Worm (Caenorhabditis elegans) whole organism, late embryonic: ENCODE results near the gene old-1.
"Not testable (repeated sequence)": the region's sequence is repeated elsewhere in the genome, so short reads cannot be mapped to it uniquely, and the experiment has no call there.

Experiments used
- C08G9.2 ChIP-seq: sonication (generic microtip); optimal IDR thresholded peaks from 2 replicates; lab custom pipeline; 2016; ENCODE audit warnings: mild to moderate bottlenecking, missing genetic modification characterization, moderate library complexity, missing compliant biosample characterization
- K02D7.2 ChIP-seq: sonication (generic microtip); optimal IDR thresholded peaks from 2 replicates; lab custom pipeline; 2017; ENCODE audit warnings: mild to moderate bottlenecking, missing genetic modification characterization, missing compliant biosample characterization
- ama-1 ChIP-seq: fragments of 150-350 bp; optimal IDR thresholded peaks from 2 replicates; lab custom pipeline; 2014
- ceh-24 ChIP-seq: sonication (generic microtip); optimal IDR thresholded peaks from 2 replicates; lab custom pipeline; 2016; ENCODE audit warnings: mild to moderate bottlenecking, missing genetic modification characterization, missing compliant biosample characterization
- ceh-30 ChIP-seq: fragments of 150-350 bp; optimal IDR thresholded peaks from 2 replicates; lab custom pipeline; 2014; ENCODE audit warnings: missing biosample characterization, missing genetic modification characterization
- ceh-34 ChIP-seq: sonication (generic microtip); optimal IDR thresholded peaks from 2 replicates; lab custom pipeline; 2016; ENCODE audit warnings: mild to moderate bottlenecking, missing genetic modification characterization, missing compliant biosample characterization
- ceh-48 ChIP-seq: sonication (generic microtip); optimal IDR thresholded peaks from 2 replicates; lab custom pipeline; 2016; ENCODE audit warnings: missing genetic modification characterization, inconsistent platforms, missing compliant biosample characterization
- ceh-9 ChIP-seq: sonication (generic microtip); optimal IDR thresholded peaks from 2 replicates; lab custom pipeline; 2016; ENCODE audit warnings: mild to moderate bottlenecking, missing genetic modification characterization, inconsistent platforms, missing compliant biosample characterization
- che-1 ChIP-seq: sonication (generic microtip); optimal IDR thresholded peaks from 2 replicates; lab custom pipeline; 2016; ENCODE audit warnings: mild to moderate bottlenecking, missing genetic modification characterization, missing compliant biosample characterization
- dve-1 ChIP-seq: sonication (generic microtip); optimal IDR thresholded peaks from 2 replicates; lab custom pipeline; 2017; ENCODE audit warnings: antibody characterized with exemption, mild to moderate bottlenecking, missing genetic modification characterization, missing compliant biosample characterization
- elt-2 ChIP-seq: sonication (generic microtip); optimal IDR thresholded peaks from 2 replicates; lab custom pipeline; 2016; ENCODE audit warnings: missing genetic modification reagents, missing genetic modification characterization, missing compliant biosample characterization
- ets-4 ChIP-seq: sonication (generic microtip); optimal IDR thresholded peaks from 2 replicates; lab custom pipeline; 2016; ENCODE audit warnings: missing genetic modification characterization, missing compliant biosample characterization
- eyg-1 ChIP-seq: sonication (generic microtip); optimal IDR thresholded peaks from 2 replicates; lab custom pipeline; 2016; ENCODE audit warnings: missing genotype, missing genetic modification characterization, missing compliant biosample characterization
- fax-1 ChIP-seq: sonication (generic microtip); optimal IDR thresholded peaks from 2 replicates; lab custom pipeline; 2016; ENCODE audit warnings: missing genotype, missing genetic modification characterization, missing compliant biosample characterization
- hlh-15 ChIP-seq: sonication (generic microtip); optimal IDR thresholded peaks from 2 replicates; lab custom pipeline; 2016; ENCODE audit warnings: missing genetic modification characterization, missing compliant biosample characterization
- hlh-30 ChIP-seq: sonication (generic microtip); optimal IDR thresholded peaks from 2 replicates; lab custom pipeline; 2017; ENCODE audit warnings: antibody characterized with exemption, missing genetic modification characterization, missing compliant biosample characterization; ENCODE audit not compliant: insufficient read depth
- hlh-6 ChIP-seq: sonication (generic microtip); optimal IDR thresholded peaks from 2 replicates; lab custom pipeline; 2016; ENCODE audit warnings: missing genotype, missing genetic modification characterization, missing compliant biosample characterization
- hlh-8 ChIP-seq: sonication (generic microtip); optimal IDR thresholded peaks from 2 replicates; lab custom pipeline; 2016; ENCODE audit warnings: missing genotype, missing genetic modification characterization, missing compliant biosample characterization
- lim-6 ChIP-seq: sonication (generic microtip); optimal IDR thresholded peaks from 2 replicates; lab custom pipeline; 2016; ENCODE audit warnings: missing genetic modification characterization, missing compliant biosample characterization
- mec-3 ChIP-seq: sonication (generic microtip); optimal IDR thresholded peaks from 2 replicates; lab custom pipeline; 2016; ENCODE audit warnings: borderline replicate concordance, missing genetic modification characterization, missing compliant biosample characterization
- nhr-11 ChIP-seq: fragments of 150-350 bp; optimal IDR thresholded peaks from 2 replicates; lab custom pipeline; 2014; ENCODE audit warnings: missing biosample characterization, missing genetic modification characterization
- npax-4 ChIP-seq: sonication (generic microtip); optimal IDR thresholded peaks from 2 replicates; lab custom pipeline; 2016; ENCODE audit warnings: missing genetic modification characterization, missing compliant biosample characterization
- pag-3 ChIP-seq: sonication (generic microtip); optimal IDR thresholded peaks from 2 replicates; lab custom pipeline; 2016; ENCODE audit warnings: missing compliant biosample characterization, missing genetic modification characterization, borderline replicate concordance
- pat-9 ChIP-seq: fragments of 200-800 bp; sonication (Bioruptor generic); optimal IDR thresholded peaks from 2 replicates; lab custom pipeline; 2018; ENCODE audit warnings: mild to moderate bottlenecking, missing genetic modification characterization, moderate library complexity, missing compliant biosample characterization
- pha-4 ChIP-seq: fragments of 150-350 bp; optimal IDR thresholded peaks from 2 replicates; lab custom pipeline; 2018; ENCODE audit warnings: missing biosample characterization, missing genetic modification reagents, missing genetic modification characterization
- sdc-2 ChIP-seq: sonication (generic microtip); optimal IDR thresholded peaks from 2 replicates; lab custom pipeline; 2016; ENCODE audit warnings: missing genotype, missing genetic modification characterization, missing compliant biosample characterization
- sox-4 ChIP-seq: sonication (generic microtip); optimal IDR thresholded peaks from 2 replicates; lab custom pipeline; 2017; ENCODE audit warnings: mild to moderate bottlenecking, missing genetic modification characterization, inconsistent platforms, missing compliant biosample characterization
- tbx-7 ChIP-seq: sonication (generic microtip); optimal IDR thresholded peaks from 2 replicates; lab custom pipeline; 2016; ENCODE audit warnings: missing genotype, missing genetic modification characterization, missing compliant biosample characterization
- ttx-3 ChIP-seq: sonication (generic microtip); optimal IDR thresholded peaks from 2 replicates; lab custom pipeline; 2016; ENCODE audit warnings: missing genetic modification reagents, missing genetic modification characterization, missing compliant biosample characterization
- unc-3 ChIP-seq, 2 experiments: fragments of 200-800 bp in 1 of 2; sonication (Bioruptor generic) in 1 of 2; sonication (generic microtip) in 1 of 2; conservative IDR thresholded peaks in 1 of 2; optimal IDR thresholded peaks in 1 of 2; 2 replicates each; pipeline versions ENCODE4 v1.3.6 to Lab custom; 2016 to 2022; ENCODE audit warnings: missing compliant biosample characterization in 2 of 2, missing genetic modification characterization in 2 of 2, missing genetic modification reagents in 1 of 2
- unc-55 ChIP-seq: sonication (generic microtip); optimal IDR thresholded peaks from 2 replicates; lab custom pipeline; 2017; ENCODE audit warnings: missing biosample characterization, missing genetic modification reagents, missing genetic modification characterization

Gene old-1

ce11 chrII:9866378-9866777 lies 2.2 kb downstream of the old-1 start, which contains the start of gene chil-1:
Gene chil-1 (minus strand): TSS chrII:9866478.
- TF ChIP-seq che-1; ceh-9 (tag; lab: Kevin White, UChicago); eyg-1 (tag; lab: Kevin White, UChicago): not testable (repeated sequence)

ce11 chrII:9862147-9862546 lies 6.4 kb downstream of the old-1 start, which contains the start of gene C08H9.18:
Gene C08H9.18 (minus strand): TSS chrII:9862247.
- TF ChIP-seq elt-2 (tag; lab: Kevin White, UChicago) = no peak
- TF ChIP-seq hlh-6 (tag; lab: Kevin White, UChicago) = no peak
- TF ChIP-seq K02D7.2 (tag; lab: Kevin White, UChicago) = no peak
- no peak for TF ChIP-seq lim-6
- no peak for TF ChIP-seq ceh-34 (tag; lab: Kevin White, UChicago)
- no peak for TF ChIP-seq ama-1 (lab: Kevin White, UChicago)
- TF ChIP-seq ceh-24 (tag; lab: Kevin White, UChicago) = no peak
- TF ChIP-seq C08G9.2 (tag; lab: Kevin White, UChicago) = no peak
- TF ChIP-seq ttx-3 (tag; lab: Kevin White, UChicago) = no peak

DNA sequence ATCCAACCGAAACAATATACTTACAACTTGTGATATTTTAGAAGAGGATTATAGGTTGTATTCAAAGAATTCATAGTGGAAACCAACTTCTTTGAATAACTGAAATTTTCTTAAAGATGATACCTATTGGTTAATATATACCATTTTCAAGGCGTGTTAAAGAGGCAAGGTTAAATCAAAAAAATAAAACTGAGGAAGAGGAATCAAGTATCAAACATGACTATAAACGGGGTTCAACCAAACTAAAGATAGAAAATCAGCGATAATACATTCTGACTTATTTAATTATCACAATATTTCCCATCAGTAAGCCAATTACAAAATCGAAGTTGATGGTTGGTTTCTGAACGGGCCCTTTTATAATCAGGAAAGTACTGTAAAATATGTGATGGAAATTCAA lies 7.2 kb downstream of the old-1 start, which contains the start of gene chil-3:
TSS of gene chil-3 (minus strand) at position 101 of the 400 bp plus-strand sequence.
- TF ChIP-seq ceh-9 (tag; lab: Kevin White, UChicago) (no peak), npax-4 (tag; lab: Kevin White, UChicago) (no peak), nhr-11 (peak; percentile 48), ets-4 (tag; lab: Kevin White, UChicago) (no peak), sox-4 (tag; lab: Kevin White, UChicago) (no peak), hlh-6 (tag; lab: Kevin White, UChicago) (no peak), pha-4 (tag; lab: Kevin White, UChicago) (no peak)
- TF ChIP-seq, all 69 proteins: peak for 1

DNA sequence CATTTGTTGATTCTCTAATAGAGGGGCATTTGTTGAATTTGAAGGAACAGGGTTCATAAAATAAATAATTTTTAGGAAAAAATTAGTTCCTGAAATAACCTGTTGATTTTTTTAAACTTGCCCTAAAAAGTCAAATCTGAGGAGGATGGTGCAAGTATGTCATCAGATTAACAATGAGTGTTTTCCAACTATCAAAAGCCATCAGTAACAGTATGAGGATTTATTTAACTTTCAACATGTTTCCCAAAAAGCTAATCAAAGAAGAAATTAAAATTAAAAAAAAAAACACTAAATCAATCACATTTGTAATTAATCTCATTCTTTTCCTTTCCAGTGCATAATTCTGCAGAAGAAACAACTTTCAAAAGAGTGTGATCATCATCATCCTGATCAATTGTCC lies 9.0 kb downstream of the old-1 start, which contains the start of gene chil-5:
TSS of gene chil-5 (minus strand) at position 101 of the 400 bp plus-strand sequence.
- no peak for TF ChIP-seq dve-1 (tag; lab: Kevin White, UChicago)
- TF ChIP-seq sdc-2 = no peak
- TF ChIP-seq hlh-15 = no peak
- TF ChIP-seq pag-3 (tag; lab: Kevin White, UChicago) = no peak
- TF ChIP-seq tbx-7 = no peak

- TF ChIP-seq hlh-30 (tag; lab: Kevin White, UChicago) (no peak), hlh-8 (tag; lab: Kevin White, UChicago) (no peak), nhr-11 (no peak), unc-55 (GFP tag; lab: Kevin White, UChicago) (no peak), elt-2 (tag; lab: Kevin White, UChicago) (no peak), fax-1 (no peak), hlh-6 (tag; lab: Kevin White, UChicago) (no peak), ama-1 (lab: Kevin White, UChicago) (no peak), tbx-7 (no peak), pat-9 (tag; lab: Kevin White, UChicago) (no peak), ceh-48 (tag; lab: Kevin White, UChicago) (no peak), unc-3 (GFP tag; conservative IDR thresholded peaks at IDR 0.05; lab: Robert Waterston, UW) (no peak), unc-3 (tag; optimal IDR thresholded peaks at IDR 0.05; lab: Kevin White, UChicago) (no peak), ceh-30 (tag; lab: Kevin White, UChicago) (no peak)
These were observed 10.8 kb downstream of the old-1 start, which contains the start of gene chil-6 for ce11 chrII:9857791-9858190. Gene chil-6 (minus strand): TSS chrII:9857891.

DNA sequence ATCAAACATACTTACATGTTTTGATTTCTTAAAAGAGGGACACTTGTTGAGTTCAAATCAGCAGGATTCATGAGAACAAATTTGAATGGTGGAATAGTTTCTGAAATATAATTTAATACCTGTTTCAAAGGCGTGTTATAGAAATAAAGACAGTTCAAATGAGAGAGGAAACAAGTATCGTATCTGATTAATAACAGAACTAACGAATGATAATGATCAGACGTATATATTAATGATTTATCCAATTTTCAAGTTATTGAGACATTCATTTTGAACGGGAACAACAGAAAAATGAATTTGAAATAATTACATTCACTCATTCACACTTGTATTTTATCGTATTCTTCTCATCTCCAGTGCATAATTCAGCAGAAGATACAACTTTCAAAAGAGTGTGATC lies 12.9 kb downstream of the old-1 start, which contains the start of gene chil-4:
TSS of gene chil-4 (minus strand) at position 101 of the 400 bp plus-strand sequence.
- TF ChIP-seq unc-3 (GFP tag; conservative IDR thresholded peaks at IDR 0.05; lab: Robert Waterston, UW) = no peak
- no peak for TF ChIP-seq unc-3 (tag; optimal IDR thresholded peaks at IDR 0.05; lab: Kevin White, UChicago)
- no peak for TF ChIP-seq mec-3
- TF ChIP-seq, all 69 proteins: peak for 0
